Worm (Caenorhabditis elegans) whole organism, L1 larva: ENCODE data around the gene spp-10.

Experiments used
- C16A3.4 ChIP-seq: fragments of 150-350 bp; optimal IDR thresholded peaks from 2 replicates; lab custom pipeline; 2014; ENCODE audit warnings: missing biosample characterization, missing genetic modification characterization
- F16B12.6 ChIP-seq: fragments of 150-350 bp; optimal IDR thresholded peaks from 2 replicates; lab custom pipeline; 2014; ENCODE audit warnings: missing biosample characterization, missing genetic modification characterization
- Y116A8C.19 ChIP-seq: sonication (generic microtip); optimal IDR thresholded peaks from 2 replicates; lab custom pipeline; 2016; ENCODE audit warnings: missing compliant biosample characterization, missing genetic modification characterization, borderline replicate concordance
- aha-1 ChIP-seq: fragments of 150-350 bp; optimal IDR thresholded peaks from 2 replicates; lab custom pipeline; 2014; ENCODE audit warnings: missing biosample characterization, missing genetic modification characterization
- alr-1 ChIP-seq: fragments of 200-800 bp; sonication (Bioruptor generic); optimal IDR thresholded peaks from 2 replicates; lab custom pipeline; 2018; ENCODE audit warnings: borderline replicate concordance, mild to moderate bottlenecking, missing genetic modification characterization, missing compliant biosample characterization
- aly-2 ChIP-seq: fragments of 150-350 bp; optimal IDR thresholded peaks from 2 replicates; lab custom pipeline; 2014; ENCODE audit warnings: missing biosample characterization, missing genetic modification characterization
- ama-1 ChIP-seq: fragments of 150-350 bp; optimal IDR thresholded peaks from 2 replicates; lab custom pipeline; 2014
- blmp-1 ChIP-seq: fragments of 150-350 bp; optimal IDR thresholded peaks from 2 replicates; lab custom pipeline; 2014; ENCODE audit warnings: missing biosample characterization, missing genetic modification characterization
- ceh-82 ChIP-seq, 3 experiments: fragments of 150-350 bp in 1 of 3; sonication (generic microtip) in 2 of 3; optimal IDR thresholded peaks; 2 replicates each; lab custom pipeline; 2014 to 2017; ENCODE audit warnings: missing biosample characterization in 3 of 3, missing genetic modification characterization in 3 of 3
- ceh-88 ChIP-seq: fragments of 200-800 bp; sonication (Bioruptor generic); IDR thresholded peaks from 2 replicates; pipeline ENCODE4 v1.3.6; 2022; ENCODE audit warnings: missing genetic modification characterization, missing compliant biosample characterization
- ces-1 ChIP-seq: fragments of 150-350 bp; optimal IDR thresholded peaks from 2 replicates; lab custom pipeline; 2014; ENCODE audit warnings: missing biosample characterization, missing genetic modification reagents, missing genetic modification characterization
- dsc-1 ChIP-seq: sonication (generic microtip); optimal IDR thresholded peaks from 2 replicates; lab custom pipeline; 2016; ENCODE audit warnings: mild to moderate bottlenecking, missing genetic modification characterization, missing compliant biosample characterization
- efl-1 ChIP-seq, 4 experiments: fragments of 150-350 bp; optimal IDR thresholded peaks in 3 of 4; peaks in 1 of 4; 1 replicate in 1 of 4; 2 replicates in 3 of 4; lab custom pipeline; 2014; ENCODE audit warnings: missing biosample characterization in 2 of 4, missing genetic modification characterization in 2 of 4, missing genetic modification reagents in 2 of 4
- efl-3 ChIP-seq: fragments of 200-800 bp; sonication (Bioruptor generic); optimal IDR thresholded peaks from 2 replicates; lab custom pipeline; 2018; ENCODE audit warnings: mild to moderate bottlenecking, missing genetic modification characterization, missing compliant biosample characterization
- egl-13 ChIP-seq: sonication (generic microtip); optimal IDR thresholded peaks from 2 replicates; lab custom pipeline; 2016; ENCODE audit warnings: missing genotype, missing genetic modification reagents, missing genetic modification characterization, missing compliant biosample characterization
- egl-27 ChIP-seq, 2 experiments: fragments of 150-350 bp in 1 of 2; sonication (generic microtip); optimal IDR thresholded peaks; 3 replicates each; lab custom pipeline; 2017 to 2018; ENCODE audit warnings: missing biosample characterization in 2 of 2, missing genetic modification characterization in 2 of 2, missing genetic modification reagents in 2 of 2
- elt-2 ChIP-seq: sonication (generic microtip); optimal IDR thresholded peaks from 2 replicates; lab custom pipeline; 2016; ENCODE audit warnings: missing genetic modification characterization, mild to moderate bottlenecking, inconsistent platforms, missing compliant biosample characterization, missing genetic modification reagents
- elt-3 ChIP-seq, 6 experiments: fragments of 150-350 bp in 1 of 6; sonication (generic microtip); optimal IDR thresholded peaks; 2 replicates each; lab custom pipeline; 2017 to 2018; ENCODE audit warnings: missing biosample characterization in 6 of 6, missing genetic modification characterization in 6 of 6, inconsistent platforms in 1 of 6
- fkh-10 ChIP-seq: sonication (generic microtip); optimal IDR thresholded peaks from 2 replicates; lab custom pipeline; 2017; ENCODE audit warnings: missing biosample characterization, missing genetic modification reagents, missing genetic modification characterization
- fkh-4 ChIP-seq: sonication (generic microtip); optimal IDR thresholded peaks from 2 replicates; lab custom pipeline; 2016; ENCODE audit warnings: missing compliant biosample characterization, missing genetic modification characterization, borderline replicate concordance
- fkh-8 ChIP-seq: sonication (generic microtip); optimal IDR thresholded peaks from 2 replicates; lab custom pipeline; 2016; ENCODE audit warnings: mild to moderate bottlenecking, missing genetic modification characterization, missing compliant biosample characterization
- grh-1 ChIP-seq: fragments of 200-800 bp; sonication (Bioruptor generic); IDR thresholded peaks from 2 replicates; pipeline ENCODE4 v1.3.6; 2022; ENCODE audit warnings: missing genetic modification reagents, missing genetic modification characterization, missing compliant biosample characterization
- hlh-4 ChIP-seq: sonication (generic microtip); optimal IDR thresholded peaks from 2 replicates; lab custom pipeline; 2016; ENCODE audit warnings: mild to moderate bottlenecking, missing genetic modification characterization, missing compliant biosample characterization
- irx-1 ChIP-seq: sonication (generic microtip); optimal IDR thresholded peaks from 2 replicates; lab custom pipeline; 2016; ENCODE audit warnings: missing genetic modification characterization, missing compliant biosample characterization
- jun-1 ChIP-seq: fragments of 150-350 bp; optimal IDR thresholded peaks from 2 replicates; lab custom pipeline; 2014; ENCODE audit warnings: missing biosample characterization, missing genetic modification reagents, missing genetic modification characterization
- lin-14 ChIP-seq: fragments of 200-800 bp; sonication (Bioruptor generic); optimal IDR thresholded peaks from 2 replicates; lab custom pipeline; 2018; ENCODE audit warnings: mild to moderate bottlenecking, missing genetic modification characterization, moderate library complexity, missing compliant biosample characterization
- lir-3 ChIP-seq: sonication (generic microtip); optimal IDR thresholded peaks from 2 replicates; lab custom pipeline; 2016; ENCODE audit warnings: mild to moderate bottlenecking, missing genetic modification characterization, moderate library complexity, missing compliant biosample characterization; ENCODE audit not compliant: poor library complexity
- mab-9 ChIP-seq: fragments of 200-800 bp; sonication (Bioruptor generic); IDR thresholded peaks from 2 replicates; pipeline ENCODE4 v1.3.6; 2022; ENCODE audit warnings: missing genetic modification reagents, missing genetic modification characterization, missing compliant biosample characterization
- mdl-1 ChIP-seq, 2 experiments: fragments of 150-350 bp; optimal IDR thresholded peaks; 2 replicates each; lab custom pipeline; 2014 to 2017; ENCODE audit warnings: missing biosample characterization in 2 of 2, missing genetic modification characterization in 2 of 2, inconsistent platforms in 1 of 2
- mef-2 ChIP-seq: fragments of 150-350 bp; optimal IDR thresholded peaks from 2 replicates; lab custom pipeline; 2014; ENCODE audit warnings: missing biosample characterization, missing genetic modification characterization
- mep-1 ChIP-seq: fragments of 150-350 bp; optimal IDR thresholded peaks from 2 replicates; lab custom pipeline; 2014; ENCODE audit warnings: missing biosample characterization, missing genetic modification characterization
- nhr-12 ChIP-seq: sonication (generic microtip); optimal IDR thresholded peaks from 2 replicates; lab custom pipeline; 2017; ENCODE audit warnings: missing biosample characterization, missing genetic modification characterization
- nhr-19 ChIP-seq: fragments of 200-800 bp; sonication (Bioruptor generic); conservative IDR thresholded peaks from 2 replicates; pipeline ENCODE4 v1.3.6; 2022; ENCODE audit warnings: missing genetic modification characterization, missing compliant biosample characterization
- nhr-237 ChIP-seq: fragments of 150-350 bp; optimal IDR thresholded peaks from 2 replicates; lab custom pipeline; 2014; ENCODE audit warnings: missing biosample characterization, missing genetic modification characterization
- nhr-28 ChIP-seq: fragments of 150-350 bp; optimal IDR thresholded peaks from 2 replicates; lab custom pipeline; 2014; ENCODE audit warnings: missing biosample characterization, missing genetic modification characterization
- nhr-71 ChIP-seq: sonication (generic microtip); optimal IDR thresholded peaks from 2 replicates; lab custom pipeline; 2016; ENCODE audit warnings: mild to moderate bottlenecking, missing genetic modification characterization, moderate library complexity, missing compliant biosample characterization
- nhr-76 ChIP-seq: sonication (generic microtip); optimal IDR thresholded peaks from 2 replicates; lab custom pipeline; 2017; ENCODE audit warnings: missing biosample characterization, missing genetic modification characterization
- nhr-77 ChIP-seq: fragments of 150-350 bp; optimal IDR thresholded peaks from 2 replicates; lab custom pipeline; 2014; ENCODE audit warnings: missing biosample characterization, missing genetic modification characterization
- nhr-84 ChIP-seq: sonication (generic microtip); optimal IDR thresholded peaks from 2 replicates; lab custom pipeline; 2017; ENCODE audit warnings: missing biosample characterization, missing genetic modification characterization
- pqm-1 ChIP-seq: sonication (generic microtip); optimal IDR thresholded peaks from 3 replicates; lab custom pipeline; 2017; ENCODE audit warnings: missing biosample characterization, missing genetic modification characterization
- skn-1 ChIP-seq: fragments of 150-350 bp; optimal IDR thresholded peaks from 2 replicates; lab custom pipeline; 2014; ENCODE audit warnings: missing biosample characterization, missing genetic modification characterization
- snpc-4 ChIP-seq: fragments of 150-350 bp; optimal IDR thresholded peaks from 2 replicates; lab custom pipeline; 2014; ENCODE audit warnings: missing biosample characterization, missing genetic modification characterization
- sox-4 ChIP-seq: sonication (generic microtip); optimal IDR thresholded peaks from 2 replicates; lab custom pipeline; 2016; ENCODE audit warnings: missing genetic modification characterization, missing compliant biosample characterization
- sup-37 ChIP-seq: fragments of 200-800 bp; sonication (Bioruptor generic); optimal IDR thresholded peaks from 2 replicates; lab custom pipeline; 2018; ENCODE audit warnings: mild to moderate bottlenecking, missing genetic modification characterization, missing compliant biosample characterization
- tbx-2 ChIP-seq: sonication (generic microtip); optimal IDR thresholded peaks from 2 replicates; lab custom pipeline; 2016; ENCODE audit warnings: missing genetic modification characterization, missing compliant biosample characterization
- tlp-1 ChIP-seq: fragments of 150-350 bp; optimal IDR thresholded peaks from 2 replicates; lab custom pipeline; 2014; ENCODE audit warnings: missing biosample characterization, missing genetic modification characterization
- unc-130 ChIP-seq: fragments of 150-350 bp; optimal IDR thresholded peaks from 2 replicates; lab custom pipeline; 2017; ENCODE audit warnings: missing biosample characterization, missing genetic modification characterization, inconsistent platforms
- unc-62 ChIP-seq: fragments of 150-350 bp; optimal IDR thresholded peaks from 2 replicates; lab custom pipeline; 2014; ENCODE audit warnings: missing biosample characterization, missing genetic modification reagents, missing genetic modification characterization
- unc-98 ChIP-seq: fragments of 200-800 bp; sonication (Bioruptor generic); IDR thresholded peaks from 2 replicates; pipeline ENCODE4 v1.3.6; 2022; ENCODE audit warnings: missing genetic modification characterization, missing compliant biosample characterization
- vab-15 ChIP-seq: sonication (generic microtip); optimal IDR thresholded peaks from 2 replicates; lab custom pipeline; 2017; ENCODE audit warnings: missing genotype, mild to moderate bottlenecking, missing genetic modification characterization, missing compliant biosample characterization
- ztf-11 ChIP-seq, 2 experiments: sonication (generic microtip); optimal IDR thresholded peaks; 2 replicates each; lab custom pipeline; 2016 to 2017; ENCODE audit warnings: missing genetic modification characterization in 2 of 2, missing biosample characterization in 1 of 2, missing compliant biosample characterization in 1 of 2
- ztf-4 ChIP-seq: fragments of 150-350 bp; optimal IDR thresholded peaks from 2 replicates; lab custom pipeline; 2014; ENCODE audit warnings: missing biosample characterization, missing genetic modification characterization

The spp-10 gene

ce11 chrIV:8450534-8450933 lies 26.4 kb upstream of the spp-10 start (continued):
- TF ChIP-seq mdl-1 (tag; optimal IDR thresholded peaks at IDR 0.05; lab: Kevin White, UChicago) (no peak), nhr-77 (no peak), lir-3 (tag; lab: Kevin White, UChicago) (no peak), tlp-1 (tag; lab: Kevin White, UChicago) (no peak), nhr-19 (GFP tag; lab: Robert Waterston, UW) (no peak), nhr-28 (tag; lab: Kevin White, UChicago) (no peak), skn-1 (tag; lab: Kevin White, UChicago) (no peak), fkh-4 (no peak), sup-37 (no peak), nhr-84 (tag; lab: Kevin White, UChicago) (no peak), mab-9 (no peak), mef-2 (tag; lab: Kevin White, UChicago) (no peak), ztf-11 (tag; optimal IDR thresholded peaks at IDR 0.05; lab: Kevin White, UChicago) (no peak), ceh-88 (GFP tag; lab: Robert Waterston, UW) (no peak), nhr-237 (tag; lab: Kevin White, UChicago) (no peak), grh-1 (GFP tag; lab: Robert Waterston, UW) (no peak), egl-27 (tag; optimal IDR thresholded peaks at IDR 0.05; lab: Kevin White, UChicago) (no peak), C16A3.4 (tag; lab: Kevin White, UChicago) (no peak), unc-98 (GFP tag; lab: Robert Waterston, UW) (no peak), egl-13 (tag; lab: Kevin White, UChicago) (no peak), nhr-12 (no peak), ceh-82 (tag; optimal IDR thresholded peaks at IDR 0.05; lab: Kevin White, UChicago) (no peak), jun-1 (tag; lab: Kevin White, UChicago) (no peak), snpc-4 (tag; lab: Kevin White, UChicago) (no peak), efl-3 (no peak), efl-1 (optimal IDR thresholded peaks at IDR 0.05; lab: Kevin White, UChicago) (no peak), efl-1 (GFP tag; optimal IDR thresholded peaks at IDR 0.05 in 1 of 2; lab: Kevin White, UChicago) (no peak), unc-62 (no peak), F16B12.6 (tag; lab: Kevin White, UChicago) (no peak), pqm-1 (tag; lab: Kevin White, UChicago) (peak; percentile 34)

ce11 chrIV:8451709-8452248 lies 25.2 kb upstream of the spp-10 start, which contains the start of gene eppl-1:
eppl-1 (minus strand) TSS chrIV:8451759.
- TF ChIP-seq fkh-8 (no peak), blmp-1 (tag; lab: Kevin White, UChicago) (peak; percentile 7), fkh-10 (GFP tag; lab: Kevin White, UChicago) (no peak), unc-130 (tag; lab: Kevin White, UChicago) (no peak), tbx-2 (tag; lab: Kevin White, UChicago) (peak; percentile 0), vab-15 (tag; lab: Kevin White, UChicago) (no peak), irx-1 (tag; lab: Kevin White, UChicago) (no peak), alr-1 (tag; lab: Kevin White, UChicago) (no peak), ztf-4 (tag; lab: Kevin White, UChicago) (no peak), nhr-12 (no peak), aly-2 (tag; lab: Kevin White, UChicago) (no peak), ama-1 (lab: Kevin White, UChicago) (no peak), grh-1 (GFP tag; lab: Robert Waterston, UW) (no peak), aha-1 (tag; lab: Kevin White, UChicago) (no peak), elt-3 (tag; optimal IDR thresholded peaks at IDR 0.05; lab: Kevin White, UChicago) (peak in 2 of 6 experiments; percentile 85), sox-4 (no peak), nhr-76 (tag; lab: Kevin White, UChicago) (no peak), ces-1 (GFP tag; lab: Kevin White, UChicago) (no peak), hlh-4 (tag; lab: Kevin White, UChicago) (no peak), lin-14 (peak; percentile 56), mep-1 (tag; lab: Kevin White, UChicago) (no peak), dsc-1 (tag; lab: Kevin White, UChicago) (no peak), elt-2 (tag; lab: Kevin White, UChicago) (peak; percentile 92), skn-1 (tag; lab: Kevin White, UChicago) (no peak), nhr-71 (peak; percentile 9), tlp-1 (tag; lab: Kevin White, UChicago) (no peak), F16B12.6 (tag; lab: Kevin White, UChicago) (no peak), pqm-1 (tag; lab: Kevin White, UChicago) (no peak), nhr-28 (tag; lab: Kevin White, UChicago) (no peak), Y116A8C.19 (no peak), mdl-1 (tag; optimal IDR thresholded peaks at IDR 0.05; lab: Kevin White, UChicago) (no peak)
